Worm (Caenorhabditis elegans) whole organism, L3 larva: ENCODE measurements around the gene B0563.5.

Source experiments
- R02D3.7 ChIP-seq: fragments of 150-350 bp; optimal IDR thresholded peaks from 2 replicates; lab custom pipeline; 2014; ENCODE audit warnings: missing biosample characterization, missing genetic modification characterization
- egl-5 ChIP-seq: fragments of 150-350 bp; optimal IDR thresholded peaks from 2 replicates; lab custom pipeline; 2017; ENCODE audit warnings: missing biosample characterization, missing genetic modification reagents, missing genetic modification characterization, inconsistent platforms
- elt-3 ChIP-seq, 3 experiments: fragments of 150-350 bp in 1 of 3; sonication (generic microtip) in 2 of 3; optimal IDR thresholded peaks; 2 replicates in 2 of 3; 4 replicates in 1 of 3; lab custom pipeline; 2014 to 2017; ENCODE audit warnings: missing biosample characterization in 3 of 3, missing genetic modification characterization in 3 of 3
- eor-1 ChIP-seq, 2 experiments: fragments of 150-350 bp; optimal IDR thresholded peaks; 2 replicates each; lab custom pipeline; 2014 to 2018; ENCODE audit warnings: missing biosample characterization in 2 of 2, missing genetic modification characterization in 2 of 2
- fkh-10 ChIP-seq: sonication (generic microtip); optimal IDR thresholded peaks from 2 replicates; lab custom pipeline; 2017; ENCODE audit warnings: missing biosample characterization, missing genetic modification reagents, missing genetic modification characterization
- nfya-1 ChIP-seq: sonication (generic microtip); optimal IDR thresholded peaks from 2 replicates; lab custom pipeline; 2017; ENCODE audit warnings: missing genetic modification characterization, mild to moderate bottlenecking, missing compliant biosample characterization, antibody characterized with exemption, moderate library complexity; ENCODE audit not compliant: insufficient read depth
- nhr-11 ChIP-seq: fragments of 150-350 bp; optimal IDR thresholded peaks from 2 replicates; lab custom pipeline; 2014; ENCODE audit warnings: missing biosample characterization, missing genetic modification characterization
- nhr-237 ChIP-seq: fragments of 150-350 bp; optimal IDR thresholded peaks from 2 replicates; lab custom pipeline; 2014; ENCODE audit warnings: missing biosample characterization, missing genetic modification characterization
- snpc-4 ChIP-seq: fragments of 150-350 bp; optimal IDR thresholded peaks from 2 replicates; lab custom pipeline; 2014; ENCODE audit warnings: missing biosample characterization, missing genetic modification characterization
- zag-1 ChIP-seq: fragments of 150-350 bp; optimal IDR thresholded peaks from 2 replicates; lab custom pipeline; 2014; ENCODE audit warnings: missing biosample characterization, missing genetic modification characterization

- TF ChIP-seq elt-3 (tag; optimal IDR thresholded peaks at IDR 0.05; lab: Kevin White, UChicago) (no peak), fkh-10 (GFP tag; lab: Kevin White, UChicago) (no peak), nfya-1 (tag; lab: Kevin White, UChicago) (no peak), nhr-237 (tag; lab: Kevin White, UChicago) (no peak), zag-1 (tag; lab: Kevin White, UChicago) (no peak), nhr-11 (no peak), R02D3.7 (tag; lab: Kevin White, UChicago) (no peak), snpc-4 (no peak), egl-5 (no peak), eor-1 (tag; optimal IDR thresholded peaks at IDR 0.05; lab: Kevin White, UChicago) (no peak)
Observed at ce11 chrX:9096861-9097260, 49.1 kb upstream of the B0563.5 start.
